Fruit fly (Drosophila melanogaster): ENCODE results near the gene CG7120.

The CG7120 gene

dm6 chr3L:8411439-8411897, 15.7 kb downstream of the CG7120 start, which contains the start of gene Exo70:
TSS of gene Exo70 (plus strand) at chr3L:8411851.
- TF ChIP-seq pan (optimal IDR thresholded peaks at IDR 0.05) (no peak), CG8478 (optimal IDR thresholded peaks at IDR 0.05) (no peak), Dll (optimal IDR thresholded peaks at IDR 0.05) (no peak), psq (optimal IDR thresholded peaks at IDR 0.05) (no peak), usp (GFP tag; optimal IDR thresholded peaks at IDR 0.05) (no peak), EcR (GFP tag; optimal IDR thresholded peaks at IDR 0.05) (no peak)

- TF ChIP-seq CG8478 (optimal IDR thresholded peaks at IDR 0.05) (no peak), Dll (optimal IDR thresholded peaks at IDR 0.05) (no peak), pan (optimal IDR thresholded peaks at IDR 0.05) (no peak), usp (GFP tag; optimal IDR thresholded peaks at IDR 0.05) (no peak), psq (optimal IDR thresholded peaks at IDR 0.05) (no peak), EcR (GFP tag; optimal IDR thresholded peaks at IDR 0.05) (no peak)
Measured at dm6 chr3L:8412725-8413124, 16.9 kb downstream of the CG7120 start, which contains the start of the genes Oseg1 and mtrm. TSS of gene Oseg1 (minus strand) at chr3L:8412825. TSS of gene mtrm (plus strand) at chr3L:8413012.

dm6 chr3L:8418984-8419383, 23.2 kb downstream of the CG7120 start:
- TF ChIP-seq usp (GFP tag; optimal IDR thresholded peaks at IDR 0.05), result no peak
- TF ChIP-seq Dll (optimal IDR thresholded peaks at IDR 0.05), result no peak
- TF ChIP-seq EcR (GFP tag; optimal IDR thresholded peaks at IDR 0.05), result no peak
- TF ChIP-seq psq (optimal IDR thresholded peaks at IDR 0.05), result no peak
- no peak for TF ChIP-seq CG8478 (optimal IDR thresholded peaks at IDR 0.05)
- TF ChIP-seq pan (optimal IDR thresholded peaks at IDR 0.05), result no peak

- no peak for TF ChIP-seq Dll (optimal IDR thresholded peaks at IDR 0.05)
- TF ChIP-seq CG8478 (optimal IDR thresholded peaks at IDR 0.05), result no peak
- TF ChIP-seq EcR (GFP tag; optimal IDR thresholded peaks at IDR 0.05), result no peak
- TF ChIP-seq psq (optimal IDR thresholded peaks at IDR 0.05), result no peak
- TF ChIP-seq usp (GFP tag; optimal IDR thresholded peaks at IDR 0.05), result no peak
- TF ChIP-seq pan (optimal IDR thresholded peaks at IDR 0.05), result no peak
Measured at dm6 chr3L:8419622-8420176, 23.9 kb downstream of the CG7120 start.

dm6 chr3L:8421361-8421760, 25.6 kb downstream of the CG7120 start:
- no peak for TF ChIP-seq EcR (GFP tag; optimal IDR thresholded peaks at IDR 0.05)
- TF ChIP-seq psq (optimal IDR thresholded peaks at IDR 0.05), result no peak
- TF ChIP-seq usp (GFP tag; optimal IDR thresholded peaks at IDR 0.05), result no peak

dm6 chr3L:8421808-8422586, 26.2 kb downstream of the CG7120 start, which contains the start of gene CG32354:
TSS of gene CG32354 (minus strand) at chr3L:8422205.
- TF ChIP-seq Dll (optimal IDR thresholded peaks at IDR 0.05), result no peak
- TF ChIP-seq EcR (GFP tag; optimal IDR thresholded peaks at IDR 0.05), result no peak
- no peak for TF ChIP-seq CG8478 (optimal IDR thresholded peaks at IDR 0.05)
- TF ChIP-seq psq (optimal IDR thresholded peaks at IDR 0.05), result no peak
- TF ChIP-seq pan (optimal IDR thresholded peaks at IDR 0.05), result no peak
- TF ChIP-seq usp (GFP tag; optimal IDR thresholded peaks at IDR 0.05), result no peak

dm6 chr3L:8423156-8423555, 27.4 kb downstream of the CG7120 start:
- no peak for TF ChIP-seq CG8478 (optimal IDR thresholded peaks at IDR 0.05)
- no peak for TF ChIP-seq Dll (optimal IDR thresholded peaks at IDR 0.05)
- TF ChIP-seq usp (GFP tag; optimal IDR thresholded peaks at IDR 0.05), result no peak
- no peak for TF ChIP-seq psq (optimal IDR thresholded peaks at IDR 0.05)
- TF ChIP-seq EcR (GFP tag; optimal IDR thresholded peaks at IDR 0.05), result no peak
- no peak for TF ChIP-seq pan (optimal IDR thresholded peaks at IDR 0.05)

- TF ChIP-seq EcR (GFP tag; optimal IDR thresholded peaks at IDR 0.05) (no peak), psq (optimal IDR thresholded peaks at IDR 0.05) (no peak), Dll (optimal IDR thresholded peaks at IDR 0.05) (no peak), pan (optimal IDR thresholded peaks at IDR 0.05) (no peak), CG8478 (optimal IDR thresholded peaks at IDR 0.05) (no peak), usp (GFP tag; optimal IDR thresholded peaks at IDR 0.05) (no peak)
Measured at dm6 chr3L:8424831-8425336, 29.1 kb downstream of the CG7120 start, which contains the start of gene Cbl. TSS of gene Cbl (plus strand) at chr3L:8424954.

- TF ChIP-seq EcR (GFP tag; optimal IDR thresholded peaks at IDR 0.05) (no peak), CG8478 (optimal IDR thresholded peaks at IDR 0.05) (no peak), psq (optimal IDR thresholded peaks at IDR 0.05) (no peak), usp (GFP tag; optimal IDR thresholded peaks at IDR 0.05) (no peak), Dll (optimal IDR thresholded peaks at IDR 0.05) (no peak), pan (optimal IDR thresholded peaks at IDR 0.05) (no peak)
Measured at dm6 chr3L:8437583-8437982, 41.8 kb downstream of the CG7120 start.

- no peak for TF ChIP-seq CG8478 (optimal IDR thresholded peaks at IDR 0.05)
- no peak for TF ChIP-seq Dll (optimal IDR thresholded peaks at IDR 0.05)
- no peak for TF ChIP-seq EcR (GFP tag; optimal IDR thresholded peaks at IDR 0.05)
- no peak for TF ChIP-seq usp (GFP tag; optimal IDR thresholded peaks at IDR 0.05)
- TF ChIP-seq psq (optimal IDR thresholded peaks at IDR 0.05), result no peak
- no peak for TF ChIP-seq pan (optimal IDR thresholded peaks at IDR 0.05)
Measured at dm6 chr3L:8440079-8440478, 44.3 kb downstream of the CG7120 start.

- TF ChIP-seq CG8478 (optimal IDR thresholded peaks at IDR 0.05) (no peak), EcR (GFP tag; optimal IDR thresholded peaks at IDR 0.05) (no peak), psq (optimal IDR thresholded peaks at IDR 0.05) (no peak), Dll (optimal IDR thresholded peaks at IDR 0.05) (no peak), usp (GFP tag; optimal IDR thresholded peaks at IDR 0.05) (no peak), pan (optimal IDR thresholded peaks at IDR 0.05) (no peak)
Measured at dm6 chr3L:8440771-8441549, 45.2 kb downstream of the CG7120 start.
